Fruit fly (Drosophila melanogaster) whole organism, embryonic: ENCODE results near the gene Notum.

Source experiments
- ATbp ChIP-seq: fragments of 200-800 bp; sonication (Bioruptor generic); optimal IDR thresholded peaks from 2 replicates; lab custom pipeline; 2017; ENCODE audit warnings: missing biosample characterization, mild to moderate bottlenecking, missing genetic modification characterization, missing genetic modification reagents
- BEAF-32 ChIP-seq: fragments of 200-800 bp; sonication (Bioruptor generic); optimal IDR thresholded peaks from 3 replicates; lab custom pipeline; 2017; ENCODE audit warnings: missing biosample characterization, missing genetic modification characterization, mild to moderate bottlenecking, moderate library complexity, missing genetic modification reagents
- Blimp-1 ChIP-seq: fragments of 200-800 bp; sonication (Bioruptor generic); optimal IDR thresholded peaks from 3 replicates; lab custom pipeline; 2018; ENCODE audit warnings: missing biosample characterization, missing genetic modification characterization, mild to moderate bottlenecking, moderate library complexity, missing genetic modification reagents
- CG10979 ChIP-seq: fragments of 200-800 bp; sonication (Bioruptor generic); optimal IDR thresholded peaks from 2 replicates; lab custom pipeline; 2018; ENCODE audit warnings: missing biosample characterization, mild to moderate bottlenecking, missing genetic modification characterization, moderate library complexity
- CG11085 ChIP-seq: fragments of 200-800 bp; sonication (Bioruptor generic); IDR thresholded peaks from 2 replicates; pipeline ENCODE4 v1.3.6; 2022; ENCODE audit warnings: missing biosample characterization, missing genetic modification characterization
- CG11398 ChIP-seq: fragments of 200-800 bp; sonication (Bioruptor generic); optimal IDR thresholded peaks from 2 replicates; lab custom pipeline; 2016; ENCODE audit warnings: missing biosample characterization, missing genetic modification characterization
- CG12769 ChIP-seq: fragments of 200-800 bp; sonication (Bioruptor generic); optimal IDR thresholded peaks from 2 replicates; lab custom pipeline; 2019; ENCODE audit warnings: missing biosample characterization, mild to moderate bottlenecking, missing genetic modification characterization, moderate library complexity
- CG15011 ChIP-seq: fragments of 200-800 bp; sonication (Bioruptor generic); optimal IDR thresholded peaks from 3 replicates; lab custom pipeline; 2018; ENCODE audit warnings: missing biosample characterization, mild to moderate bottlenecking, missing genetic modification characterization
- CG15073 ChIP-seq: fragments of 200-800 bp; sonication (Bioruptor generic); optimal IDR thresholded peaks from 2 replicates; lab custom pipeline; 2016; ENCODE audit warnings: missing biosample characterization, missing genetic modification characterization
- CG16815 ChIP-seq: fragments of 200-800 bp; sonication (Bioruptor generic); optimal IDR thresholded peaks from 3 replicates; lab custom pipeline; 2017; ENCODE audit warnings: missing biosample characterization, mild to moderate bottlenecking, missing genetic modification characterization
- CG17568 ChIP-seq: fragments of 200-800 bp; sonication (Bioruptor generic); optimal IDR thresholded peaks from 2 replicates; lab custom pipeline; 2018; ENCODE audit warnings: missing biosample characterization, mild to moderate bottlenecking, missing genetic modification characterization, moderate library complexity
- CG17612 ChIP-seq: fragments of 200-800 bp; sonication (Bioruptor generic); IDR thresholded peaks from 2 replicates; pipeline ENCODE4 v1.3.6; 2022; ENCODE audit warnings: missing biosample characterization, missing genetic modification characterization
- CG2712 ChIP-seq: fragments of 200-800 bp; optimal IDR thresholded peaks from 3 replicates; lab custom pipeline; 2019; ENCODE audit warnings: missing biosample characterization, mild to moderate bottlenecking, missing genetic modification characterization, moderate library complexity
- CG2889 ChIP-seq: fragments of 200-800 bp; sonication (Bioruptor generic); IDR thresholded peaks from 3 replicates; pipeline ENCODE4 v1.3.6; 2022; ENCODE audit warnings: missing biosample characterization, missing genetic modification characterization
- CG31441 ChIP-seq: fragments of 200-800 bp; sonication (Bioruptor generic); IDR thresholded peaks from 2 replicates; pipeline ENCODE4 v1.3.6; 2022; ENCODE audit warnings: missing biosample characterization, missing genetic modification characterization
- CG4404 ChIP-seq: fragments of 200-800 bp; sonication (Bioruptor generic); IDR thresholded peaks from 2 replicates; pipeline ENCODE4 v1.3.6; 2022; ENCODE audit warnings: missing biosample characterization, missing genetic modification characterization
- CG4707 ChIP-seq: fragments of 200-800 bp; sonication (Bioruptor generic); optimal IDR thresholded peaks from 2 replicates; lab custom pipeline; 2018; ENCODE audit warnings: missing biosample characterization, mild to moderate bottlenecking, missing genetic modification characterization, moderate library complexity
- CG7372 ChIP-seq: fragments of 200-800 bp; sonication (Bioruptor generic); IDR thresholded peaks from 2 replicates; pipeline ENCODE4 v1.3.6; 2022; ENCODE audit warnings: missing biosample characterization, missing genetic modification characterization
- CG7745 ChIP-seq: fragments of 200-800 bp; sonication (Bioruptor generic); optimal IDR thresholded peaks from 2 replicates; lab custom pipeline; 2018; ENCODE audit warnings: missing biosample characterization, mild to moderate bottlenecking, missing genetic modification characterization, moderate library complexity
- CG8290 ChIP-seq, 3 experiments: fragments of 200-800 bp; sonication (Bioruptor generic); optimal IDR thresholded peaks; 2 replicates each; lab custom pipeline; 2016 to 2019; ENCODE audit warnings: missing biosample characterization in 3 of 3, missing genetic modification characterization in 3 of 3, mild to moderate bottlenecking in 2 of 3, moderate library complexity in 1 of 3
- CG8388 ChIP-seq: fragments of 200-800 bp; sonication (Bioruptor generic); optimal IDR thresholded peaks from 2 replicates; lab custom pipeline; 2019; ENCODE audit warnings: missing biosample characterization, mild to moderate bottlenecking, missing genetic modification characterization, moderate library complexity
- CG9609 ChIP-seq: fragments of 200-800 bp; sonication (Bioruptor generic); optimal IDR thresholded peaks from 3 replicates; lab custom pipeline; 2016; ENCODE audit warnings: missing biosample characterization, missing genetic modification characterization
- D19A ChIP-seq: fragments of 200-800 bp; optimal IDR thresholded peaks from 3 replicates; lab custom pipeline; 2019; ENCODE audit warnings: missing biosample characterization, mild to moderate bottlenecking, missing genetic modification characterization, moderate library complexity
- Deaf1 ChIP-seq: fragments of 200-800 bp; optimal IDR thresholded peaks from 3 replicates; lab custom pipeline; 2019; ENCODE audit warnings: missing biosample characterization, mild to moderate bottlenecking, missing genetic modification characterization, moderate library complexity
- Lhr ChIP-seq: fragments of 200-800 bp; sonication (Bioruptor generic); optimal IDR thresholded peaks from 3 replicates; lab custom pipeline; 2017; ENCODE audit warnings: mild to moderate bottlenecking, missing biosample characterization, missing genetic modification reagents, missing genetic modification characterization
- MESR4 ChIP-seq: fragments of 200-800 bp; sonication (Bioruptor generic); optimal IDR thresholded peaks from 2 replicates; lab custom pipeline; 2018; ENCODE audit warnings: missing biosample characterization, mild to moderate bottlenecking, missing genetic modification characterization, moderate library complexity
- Mad ChIP-seq: fragments of 200-800 bp; sonication (Bioruptor generic); optimal IDR thresholded peaks from 2 replicates; lab custom pipeline; 2016; ENCODE audit warnings: missing biosample characterization, missing genetic modification characterization
- Oli ChIP-seq: fragments of 200-800 bp; sonication (Bioruptor generic); optimal IDR thresholded peaks from 2 replicates; lab custom pipeline; 2018; ENCODE audit warnings: missing biosample characterization, mild to moderate bottlenecking, missing genetic modification characterization, moderate library complexity
- abd-A ChIP-seq: fragments of 200-800 bp; sonication (Bioruptor generic); optimal IDR thresholded peaks from 3 replicates; lab custom pipeline; 2019; ENCODE audit warnings: missing biosample characterization, mild to moderate bottlenecking, missing genetic modification characterization, moderate library complexity
- ac ChIP-seq: fragments of 200-800 bp; sonication (Bioruptor generic); optimal IDR thresholded peaks from 3 replicates; lab custom pipeline; 2017; ENCODE audit warnings: missing biosample characterization, mild to moderate bottlenecking, missing genetic modification characterization
- bbx ChIP-seq: fragments of 200-800 bp; sonication (Bioruptor generic); IDR thresholded peaks from 2 replicates; pipeline ENCODE4 v1.3.6; 2022; ENCODE audit warnings: missing biosample characterization, missing genetic modification characterization; ENCODE audit not compliant: partially characterized antibody
- ci ChIP-seq: fragments of 200-800 bp; sonication (Bioruptor generic); IDR thresholded peaks from 3 replicates; pipeline ENCODE4 v1.3.6; 2022; ENCODE audit warnings: missing biosample characterization, missing genetic modification characterization
- cwo ChIP-seq: fragments of 200-800 bp; sonication (Bioruptor generic); optimal IDR thresholded peaks from 3 replicates; lab custom pipeline; 2017; ENCODE audit warnings: missing biosample characterization, missing genetic modification characterization, mild to moderate bottlenecking, moderate library complexity, missing genetic modification reagents
- dati ChIP-seq: fragments of 200-800 bp; sonication (Bioruptor generic); IDR thresholded peaks from 2 replicates; pipeline ENCODE4 v1.3.6; 2022; ENCODE audit warnings: missing biosample characterization, missing genetic modification characterization
- disco-r ChIP-seq: fragments of 200-800 bp; sonication (Bioruptor generic); optimal IDR thresholded peaks from 2 replicates; lab custom pipeline; 2016; ENCODE audit warnings: missing biosample characterization, missing genetic modification characterization
- dmrt11E ChIP-seq: fragments of 200-800 bp; sonication (Bioruptor generic); optimal IDR thresholded peaks from 3 replicates; lab custom pipeline; 2018; ENCODE audit warnings: missing biosample characterization, mild to moderate bottlenecking, missing genetic modification characterization, moderate library complexity
- dmrt99B ChIP-seq: fragments of 200-800 bp; sonication (Bioruptor generic); optimal IDR thresholded peaks from 2 replicates; lab custom pipeline; 2018; ENCODE audit warnings: missing biosample characterization, mild to moderate bottlenecking, missing genetic modification characterization, moderate library complexity
- hkb ChIP-seq, 2 experiments: fragments of 200-800 bp in 1 of 2; fragments of >200 bp in 1 of 2; sonication (Bioruptor generic) in 1 of 2; IDR thresholded peaks in 1 of 2; optimal IDR thresholded peaks in 1 of 2; 2 replicates each; pipeline versions ENCODE4 v1.3.6 to Lab custom; 2017 to 2022; ENCODE audit warnings: missing biosample characterization in 1 of 2, missing genetic modification characterization in 1 of 2
- kni ChIP-seq: fragments of 200-800 bp; sonication (Bioruptor generic); optimal IDR thresholded peaks from 3 replicates; lab custom pipeline; 2017; ENCODE audit warnings: mild to moderate bottlenecking, missing biosample characterization, missing genetic modification reagents, missing genetic modification characterization
- knrl ChIP-seq: fragments of 200-800 bp; sonication (Bioruptor generic); IDR thresholded peaks from 3 replicates; pipeline ENCODE4 v1.3.6; 2022; ENCODE audit warnings: missing biosample characterization, missing genetic modification characterization; ENCODE audit not compliant: partially characterized antibody
- phol ChIP-seq: fragments of 200-800 bp; sonication (Bioruptor generic); optimal IDR thresholded peaks from 3 replicates; lab custom pipeline; 2018; ENCODE audit warnings: missing biosample characterization, mild to moderate bottlenecking, missing genetic modification characterization, moderate library complexity
- prd ChIP-seq, 3 experiments: fragments of >200 bp in 2 of 3; fragments of 200-800 bp in 1 of 3; sonication (Bioruptor generic) in 1 of 3; optimal IDR thresholded peaks in 2 of 3; IDR thresholded peaks in 1 of 3; 2 replicates in 2 of 3; 3 replicates in 1 of 3; pipeline versions ENCODE4 v1.3.6 to Lab custom; 2017 to 2022; ENCODE audit warnings: missing biosample characterization in 1 of 3, missing genetic modification characterization in 1 of 3
- psq ChIP-seq: fragments of 200-800 bp; sonication (Bioruptor generic); optimal IDR thresholded peaks from 2 replicates; lab custom pipeline; 2017; ENCODE audit warnings: missing biosample characterization, missing genetic modification characterization
- schlank ChIP-seq: fragments of 200-800 bp; sonication (Bioruptor generic); optimal IDR thresholded peaks from 2 replicates; lab custom pipeline; 2018; ENCODE audit warnings: missing biosample characterization, mild to moderate bottlenecking, missing genetic modification characterization
- sim ChIP-seq: fragments of 200-800 bp; sonication (Bioruptor generic); IDR thresholded peaks from 2 replicates; pipeline ENCODE4 v1.3.6; 2022; ENCODE audit warnings: missing biosample characterization, missing genetic modification characterization
- stwl ChIP-seq: fragments of 200-800 bp; sonication (Bioruptor generic); optimal IDR thresholded peaks from 3 replicates; lab custom pipeline; 2018; ENCODE audit warnings: missing biosample characterization, mild to moderate bottlenecking, missing genetic modification characterization, moderate library complexity
- usp ChIP-seq: fragments of >200 bp; optimal IDR thresholded peaks from 2 replicates; lab custom pipeline; 2017; ENCODE audit warnings: missing biosample characterization, missing genetic modification characterization
- vfl ChIP-seq: fragments of 200-800 bp; sonication (Bioruptor generic); optimal IDR thresholded peaks from 2 replicates; lab custom pipeline; 2016; ENCODE audit warnings: missing biosample characterization, missing genetic modification characterization
- wek ChIP-seq: fragments of 200-800 bp; sonication (Bioruptor generic); optimal IDR thresholded peaks from 3 replicates; lab custom pipeline; 2018; ENCODE audit warnings: missing biosample characterization, mild to moderate bottlenecking, missing genetic modification characterization, moderate library complexity

The Notum gene

DNA sequence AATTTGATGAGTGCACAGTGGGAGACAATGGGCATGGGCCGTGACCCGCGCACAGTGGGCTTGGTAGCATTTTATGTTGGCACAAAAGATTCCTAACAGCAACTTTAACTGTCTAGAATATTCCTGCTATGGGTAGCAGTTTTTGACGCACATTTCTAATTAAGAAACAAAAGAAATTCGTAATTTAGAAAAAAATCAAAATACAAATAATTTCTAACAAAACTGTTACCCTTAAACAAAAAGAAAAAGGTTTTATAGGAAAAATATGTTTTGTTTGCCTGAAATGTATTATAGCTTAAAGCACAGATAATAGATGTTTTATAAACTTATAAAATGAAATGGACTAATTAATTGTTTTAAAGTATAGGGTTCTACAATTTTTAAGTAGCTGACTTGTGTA is 6.4 kb upstream of the Notum start (continued):
- peak; percentile 43 for TF ChIP-seq CG10979 (tag; lab: Kevin White, UChicago)
- no peak for TF ChIP-seq sim (GFP tag; lab: Robert Waterston, UW)
- no peak for TF ChIP-seq Oli (tag; lab: Kevin White, UChicago)
- no peak for TF ChIP-seq CG9609
- no peak for TF ChIP-seq CG11085
- no peak for TF ChIP-seq dati (GFP tag; lab: Robert Waterston, UW)
- no peak for TF ChIP-seq CG7372 (GFP tag; lab: Robert Waterston, UW)
- TF ChIP-seq ac (GFP tag; lab: Kevin White, UChicago), result no peak
- TF ChIP-seq prd (optimal IDR thresholded peaks at IDR 0.05; lab: Kevin White, UChicago), result no peak
- TF ChIP-seq prd (GFP tag; IDR thresholded peaks at IDR 0.05; lab: Robert Waterston, UW), result peak; percentile 29; the same call in 1 of the 3 replicates
- TF ChIP-seq CG8388 (GFP tag; lab: Kevin White, UChicago), result peak; percentile 1
- TF ChIP-seq cwo (GFP tag; lab: Kevin White, UChicago), result no peak
- no peak for TF ChIP-seq ci
- TF ChIP-seq D19A, result peak; percentile 29
- TF ChIP-seq Deaf1 (tag; lab: Kevin White, UChicago), result no peak
- TF ChIP-seq CG12769 (tag; lab: Kevin White, UChicago), result no peak
- TF ChIP-seq CG17568 (GFP tag; lab: Kevin White, UChicago), result no peak
- TF ChIP-seq disco-r (GFP tag; lab: Kevin White, UChicago), result no peak
- peak; percentile 67 for TF ChIP-seq CG4707 (GFP tag; lab: Kevin White, UChicago)
- peak; percentile 46 for TF ChIP-seq Blimp-1 (GFP tag; lab: Kevin White, UChicago)
- TF ChIP-seq ATbp (GFP tag; lab: Kevin White, UChicago), result no peak
- no peak for TF ChIP-seq BEAF-32 (GFP tag; lab: Kevin White, UChicago)
- TF ChIP-seq phol (tag; lab: Kevin White, UChicago), result peak; percentile 26
- TF ChIP-seq CG7745 (tag; lab: Kevin White, UChicago), result no peak
- no peak for TF ChIP-seq Mad (GFP tag; lab: Kevin White, UChicago)
- no peak for TF ChIP-seq abd-A (tag; lab: Kevin White, UChicago)
- no peak for TF ChIP-seq wek (GFP tag; lab: Kevin White, UChicago)
- no peak for TF ChIP-seq CG15011
- 0 out of 2 replicates have a peak, but pooled peaks have one; percentile 16 for TF ChIP-seq CG31441 (GFP tag; lab: Robert Waterston, UW)
- TF ChIP-seq CG15073 (GFP tag; lab: Kevin White, UChicago), result no peak
- TF ChIP-seq MESR4 (GFP tag; lab: Kevin White, UChicago), result no peak
- peak; percentile 43 for TF ChIP-seq dmrt11E (tag; lab: Kevin White, UChicago)
- no peak for TF ChIP-seq Lhr (GFP tag; lab: Kevin White, UChicago)
- TF ChIP-seq hkb (optimal IDR thresholded peaks at IDR 0.05; lab: Kevin White, UChicago), result no peak
- TF ChIP-seq hkb (GFP tag; IDR thresholded peaks at IDR 0.05; lab: Robert Waterston, UW), result no peak
- TF ChIP-seq CG2889 (GFP tag; lab: Robert Waterston, UW), result no peak
- no peak for TF ChIP-seq usp (GFP tag; lab: Kevin White, UChicago)
- no peak for TF ChIP-seq CG4404 (GFP tag; lab: Robert Waterston, UW)
- TF ChIP-seq CG2712, result peak; percentile 43
- no peak for TF ChIP-seq stwl
- no peak for TF ChIP-seq CG17612 (GFP tag; lab: Robert Waterston, UW)
- no peak for TF ChIP-seq vfl (GFP tag; lab: Kevin White, UChicago)
- no peak for TF ChIP-seq CG8290 (GFP tag; optimal IDR thresholded peaks at IDR 0.05; lab: Kevin White, UChicago)
- no peak for TF ChIP-seq CG8290 (tag; optimal IDR thresholded peaks at IDR 0.05; lab: Kevin White, UChicago)
- no peak for TF ChIP-seq CG11398 (GFP tag; lab: Kevin White, UChicago)
- no peak for TF ChIP-seq knrl (GFP tag; lab: Robert Waterston, UW)
- TF ChIP-seq kni (GFP tag; lab: Kevin White, UChicago), result no peak
- TF ChIP-seq bbx, result no peak
- TF ChIP-seq psq (GFP tag; lab: Kevin White, UChicago), result no peak
- peak; percentile 11 for TF ChIP-seq dmrt99B (tag; lab: Kevin White, UChicago)
- TF ChIP-seq CG16815 (GFP tag; lab: Kevin White, UChicago), result no peak
- TF ChIP-seq schlank, result no peak
